Worm (Caenorhabditis elegans): Measurements from ENCODE around the gene C27F2.6.

DNA sequence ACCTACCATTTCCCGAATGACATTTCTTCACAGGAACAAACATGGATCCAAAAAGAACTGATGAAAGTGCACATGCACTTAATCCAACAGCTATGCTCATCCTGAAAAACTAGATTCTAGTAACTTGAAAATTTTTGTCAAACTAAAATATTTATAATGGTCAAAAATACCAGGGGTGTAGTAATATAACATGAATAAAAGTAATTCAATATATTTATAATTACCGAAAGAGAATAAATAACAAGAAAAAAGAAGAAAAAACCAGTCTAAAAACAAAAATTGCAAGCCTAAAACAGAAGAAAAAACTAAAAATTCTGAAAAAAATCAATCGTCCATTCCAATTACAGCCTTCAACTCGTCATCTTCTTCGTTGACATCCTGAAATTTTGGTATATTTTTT, 24.4 kb upstream of the C27F2.6 start, which contains the start of gene R144.6:
- TF ChIP-seq F13C5.2 (tag; optimal IDR thresholded peaks at IDR 0.05) (no peak), tbx-37 (GFP tag; conservative IDR thresholded peaks at IDR 0.05) (no peak), ama-1 (optimal IDR thresholded peaks at IDR 0.05) (no peak), sea-1 (GFP tag; conservative IDR thresholded peaks at IDR 0.05) (no peak), flt-1 (GFP tag; IDR thresholded peaks at IDR 0.05) (no peak), tra-4 (tag; optimal IDR thresholded peaks at IDR 0.05) (no peak), hmg-4 (GFP tag; optimal IDR thresholded peaks at IDR 0.05) (no peak), hnd-1 (tag; optimal IDR thresholded peaks at IDR 0.05) (no peak)
